Fruit fly (Drosophila melanogaster) whole organism, embryonic: ENCODE measurements around the gene Twdlalpha.
A peak's percentile ranks its signal among the peaks of the same experiment; 100 is the strongest.

Source experiments
- BEAF-32 ChIP-seq: fragments of 200-800 bp; sonication (Bioruptor generic); optimal IDR thresholded peaks from 3 replicates; lab custom pipeline; 2017; ENCODE audit warnings: missing biosample characterization, missing genetic modification characterization, mild to moderate bottlenecking, moderate library complexity, missing genetic modification reagents
- Bdp1 ChIP-seq: fragments of 200-800 bp; sonication (Bioruptor generic); optimal IDR thresholded peaks from 3 replicates; lab custom pipeline; 2016; ENCODE audit warnings: missing biosample characterization, missing genetic modification characterization
- CG10147 ChIP-seq: fragments of 200-800 bp; sonication (Bioruptor generic); optimal IDR thresholded peaks from 2 replicates; lab custom pipeline; 2019; ENCODE audit warnings: missing biosample characterization, mild to moderate bottlenecking, missing genetic modification characterization, moderate library complexity
- CG10654 ChIP-seq: fragments of 200-800 bp; sonication (Bioruptor generic); optimal IDR thresholded peaks from 2 replicates; lab custom pipeline; 2016; ENCODE audit warnings: missing biosample characterization, missing genetic modification characterization
- CG11398 ChIP-seq: fragments of 200-800 bp; sonication (Bioruptor generic); optimal IDR thresholded peaks from 2 replicates; lab custom pipeline; 2016; ENCODE audit warnings: missing biosample characterization, missing genetic modification characterization
- CG12299 ChIP-seq: fragments of 200-800 bp; sonication (Bioruptor generic); optimal IDR thresholded peaks from 2 replicates; lab custom pipeline; 2018; ENCODE audit warnings: missing biosample characterization, mild to moderate bottlenecking, missing genetic modification characterization
- CG12942 ChIP-seq: fragments of 200-800 bp; sonication (Bioruptor generic); optimal IDR thresholded peaks from 3 replicates; lab custom pipeline; 2016; ENCODE audit warnings: missing biosample characterization, missing genetic modification characterization
- CG15696 ChIP-seq: fragments of 200-800 bp; sonication (Bioruptor generic); optimal IDR thresholded peaks from 2 replicates; lab custom pipeline; 2019; ENCODE audit warnings: missing biosample characterization, mild to moderate bottlenecking, missing genetic modification characterization, moderate library complexity
- CG17361 ChIP-seq: fragments of 200-800 bp; sonication (Bioruptor generic); IDR thresholded peaks from 3 replicates; pipeline ENCODE4 v1.3.6; 2022; ENCODE audit warnings: missing biosample characterization, missing genetic modification characterization
- CG17912 ChIP-seq: fragments of 200-800 bp; sonication (Bioruptor generic); optimal IDR thresholded peaks from 2 replicates; lab custom pipeline; 2018; ENCODE audit warnings: missing biosample characterization, mild to moderate bottlenecking, missing genetic modification characterization
- CG1832 ChIP-seq: fragments of 200-800 bp; sonication (Bioruptor generic); optimal IDR thresholded peaks from 2 replicates; lab custom pipeline; 2017; ENCODE audit warnings: missing biosample characterization, mild to moderate bottlenecking, missing genetic modification characterization, inconsistent platforms
- CG18764 ChIP-seq: fragments of 200-800 bp; sonication (Bioruptor generic); optimal IDR thresholded peaks from 3 replicates; lab custom pipeline; 2016; ENCODE audit warnings: missing biosample characterization, missing genetic modification characterization
- CG31365 ChIP-seq: fragments of 200-800 bp; sonication (Bioruptor generic); optimal IDR thresholded peaks from 2 replicates; lab custom pipeline; 2018; ENCODE audit warnings: missing biosample characterization, mild to moderate bottlenecking, missing genetic modification characterization
- CG32532 ChIP-seq: fragments of 200-800 bp; sonication (Bioruptor generic); IDR thresholded peaks from 2 replicates; pipeline ENCODE4 v1.3.6; 2022; ENCODE audit warnings: missing biosample characterization, missing genetic modification characterization
- CG4282 ChIP-seq: fragments of 200-800 bp; sonication (Bioruptor generic); optimal IDR thresholded peaks from 2 replicates; lab custom pipeline; 2016; ENCODE audit warnings: missing biosample characterization, missing genetic modification characterization
- CG4707 ChIP-seq: fragments of 200-800 bp; sonication (Bioruptor generic); optimal IDR thresholded peaks from 2 replicates; lab custom pipeline; 2018; ENCODE audit warnings: missing biosample characterization, mild to moderate bottlenecking, missing genetic modification characterization, moderate library complexity
- CG6254 ChIP-seq: fragments of 200-800 bp; sonication (Bioruptor generic); optimal IDR thresholded peaks from 3 replicates; lab custom pipeline; 2017; ENCODE audit warnings: mild to moderate bottlenecking, missing biosample characterization, missing genetic modification reagents, missing genetic modification characterization
- CG8478 ChIP-seq: fragments of >200 bp; optimal IDR thresholded peaks from 2 replicates; lab custom pipeline; 2018
- CG8765 ChIP-seq: fragments of 200-800 bp; sonication (Bioruptor generic); IDR thresholded peaks from 2 replicates; pipeline ENCODE4 v1.3.6; 2022; ENCODE audit warnings: missing biosample characterization, missing genetic modification characterization
- CG9609 ChIP-seq: fragments of 200-800 bp; sonication (Bioruptor generic); optimal IDR thresholded peaks from 3 replicates; lab custom pipeline; 2016; ENCODE audit warnings: missing biosample characterization, missing genetic modification characterization
- Camta ChIP-seq: fragments of 200-800 bp; sonication (Bioruptor generic); optimal IDR thresholded peaks from 2 replicates; lab custom pipeline; 2016; ENCODE audit warnings: missing biosample characterization, missing genetic modification characterization
- Ets97D ChIP-seq: fragments of 200-800 bp; sonication (Bioruptor generic); optimal IDR thresholded peaks from 3 replicates; lab custom pipeline; 2016; ENCODE audit warnings: missing biosample characterization, missing genetic modification characterization
- H2.0 ChIP-seq: fragments of 200-800 bp; sonication (Bioruptor generic); IDR thresholded peaks from 2 replicates; pipeline ENCODE4 v1.3.6; 2022; ENCODE audit warnings: missing biosample characterization, missing genetic modification characterization
- MESR4 ChIP-seq: fragments of 200-800 bp; sonication (Bioruptor generic); optimal IDR thresholded peaks from 2 replicates; lab custom pipeline; 2018; ENCODE audit warnings: missing biosample characterization, mild to moderate bottlenecking, missing genetic modification characterization, moderate library complexity
- Max ChIP-seq: fragments of 200-800 bp; sonication (Bioruptor generic); optimal IDR thresholded peaks from 2 replicates; lab custom pipeline; 2016; ENCODE audit warnings: missing biosample characterization, mild to moderate bottlenecking, missing genetic modification characterization
- Mes4 ChIP-seq: fragments of 200-800 bp; sonication (Bioruptor generic); optimal IDR thresholded peaks from 2 replicates; lab custom pipeline; 2016; ENCODE audit warnings: missing biosample characterization, missing genetic modification characterization
- ase ChIP-seq: fragments of 200-800 bp; sonication (Bioruptor generic); IDR thresholded peaks from 3 replicates; pipeline ENCODE4 v1.3.6; 2022; ENCODE audit warnings: missing biosample characterization, missing genetic modification characterization
- bowl ChIP-seq: fragments of 200-800 bp; sonication (Bioruptor generic); IDR thresholded peaks from 2 replicates; pipeline ENCODE4 v1.3.6; 2022; ENCODE audit warnings: missing biosample characterization, missing genetic modification characterization
- cas ChIP-seq: fragments of 200-800 bp; sonication (Bioruptor generic); IDR thresholded peaks from 2 replicates; pipeline ENCODE4 v1.3.6; 2022; ENCODE audit warnings: missing biosample characterization, missing genetic modification characterization
- crc ChIP-seq: fragments of 200-800 bp; sonication (Bioruptor generic); optimal IDR thresholded peaks from 2 replicates; lab custom pipeline; 2016; ENCODE audit warnings: missing biosample characterization, missing genetic modification characterization
- dmrt99B ChIP-seq: fragments of 200-800 bp; sonication (Bioruptor generic); optimal IDR thresholded peaks from 2 replicates; lab custom pipeline; 2018; ENCODE audit warnings: missing biosample characterization, mild to moderate bottlenecking, missing genetic modification characterization, moderate library complexity
- fru ChIP-seq: fragments of >200 bp; optimal IDR thresholded peaks from 2 replicates; lab custom pipeline; 2017
- jigr1 ChIP-seq: fragments of 200-800 bp; sonication (Bioruptor generic); IDR thresholded peaks from 3 replicates; pipeline ENCODE4 v1.3.6; 2022; ENCODE audit warnings: missing biosample characterization, missing genetic modification characterization
- jing ChIP-seq: fragments of 200-800 bp; sonication (Bioruptor generic); optimal IDR thresholded peaks from 2 replicates; lab custom pipeline; 2018; ENCODE audit warnings: missing biosample characterization, mild to moderate bottlenecking, missing genetic modification characterization
- jumu ChIP-seq: fragments of 200-800 bp; sonication (Bioruptor generic); optimal IDR thresholded peaks from 3 replicates; lab custom pipeline; 2016; ENCODE audit warnings: missing biosample characterization, missing genetic modification characterization
- kni ChIP-seq: fragments of 200-800 bp; sonication (Bioruptor generic); optimal IDR thresholded peaks from 3 replicates; lab custom pipeline; 2017; ENCODE audit warnings: mild to moderate bottlenecking, missing biosample characterization, missing genetic modification reagents, missing genetic modification characterization
- nerfin-2 ChIP-seq: fragments of 200-800 bp; sonication (Bioruptor generic); IDR thresholded peaks from 2 replicates; pipeline ENCODE4 v1.3.6; 2022; ENCODE audit warnings: missing biosample characterization, missing genetic modification characterization; ENCODE audit not compliant: partially characterized antibody
- nom ChIP-seq: fragments of 200-800 bp; sonication (Bioruptor generic); optimal IDR thresholded peaks from 2 replicates; lab custom pipeline; 2017; ENCODE audit warnings: missing biosample characterization, missing genetic modification characterization, mild to moderate bottlenecking, moderate library complexity, missing genetic modification reagents
- phol ChIP-seq: fragments of 200-800 bp; sonication (Bioruptor generic); optimal IDR thresholded peaks from 3 replicates; lab custom pipeline; 2018; ENCODE audit warnings: missing biosample characterization, mild to moderate bottlenecking, missing genetic modification characterization, moderate library complexity
- prd ChIP-seq, 3 experiments: fragments of >200 bp in 2 of 3; fragments of 200-800 bp in 1 of 3; sonication (Bioruptor generic) in 1 of 3; optimal IDR thresholded peaks in 2 of 3; IDR thresholded peaks in 1 of 3; 2 replicates in 2 of 3; 3 replicates in 1 of 3; pipeline versions ENCODE4 v1.3.6 to Lab custom; 2017 to 2022; ENCODE audit warnings: missing biosample characterization in 1 of 3, missing genetic modification characterization in 1 of 3
- run ChIP-seq: fragments of 200-800 bp; sonication (Bioruptor generic); optimal IDR thresholded peaks from 3 replicates; lab custom pipeline; 2018; ENCODE audit warnings: missing biosample characterization, mild to moderate bottlenecking, missing genetic modification characterization
- schlank ChIP-seq: fragments of 200-800 bp; sonication (Bioruptor generic); optimal IDR thresholded peaks from 2 replicates; lab custom pipeline; 2018; ENCODE audit warnings: missing biosample characterization, mild to moderate bottlenecking, missing genetic modification characterization
- shn ChIP-seq: fragments of 200-800 bp; sonication (Bioruptor generic); optimal IDR thresholded peaks from 3 replicates; lab custom pipeline; 2016; ENCODE audit warnings: missing biosample characterization, missing genetic modification characterization
- so ChIP-seq: fragments of 200-800 bp; sonication (Bioruptor generic); IDR thresholded peaks from 3 replicates; pipeline ENCODE4 v1.3.6; 2022; ENCODE audit warnings: missing biosample characterization, missing genetic modification characterization
- sqz ChIP-seq: fragments of 200-800 bp; sonication (Bioruptor generic); optimal IDR thresholded peaks from 3 replicates; lab custom pipeline; 2018; ENCODE audit warnings: missing biosample characterization, mild to moderate bottlenecking, missing genetic modification characterization
- sr ChIP-seq: fragments of 200-800 bp; sonication (Bioruptor generic); IDR thresholded peaks from 3 replicates; pipeline ENCODE4 v1.3.6; 2022; ENCODE audit warnings: missing biosample characterization, missing genetic modification characterization
- stwl ChIP-seq: fragments of 200-800 bp; sonication (Bioruptor generic); optimal IDR thresholded peaks from 3 replicates; lab custom pipeline; 2018; ENCODE audit warnings: missing biosample characterization, mild to moderate bottlenecking, missing genetic modification characterization, moderate library complexity
- wor ChIP-seq: fragments of 200-800 bp; sonication (Bioruptor generic); IDR thresholded peaks from 2 replicates; pipeline ENCODE4 v1.3.6; 2022; ENCODE audit warnings: missing biosample characterization, missing genetic modification characterization
- zf30C ChIP-seq: fragments of 200-800 bp; sonication (Bioruptor generic); optimal IDR thresholded peaks from 3 replicates; lab custom pipeline; 2018; ENCODE audit warnings: missing biosample characterization, mild to moderate bottlenecking, missing genetic modification characterization

Gene Twdlalpha

dm6 chrX:16723203-16724173 lies 19.2 kb upstream of the Twdlalpha start (continued):
- TF ChIP-seq CG11398 (GFP tag; lab: Kevin White, UChicago) (no peak), dmrt99B (peak; percentile 71), wor (peak; percentile 55), H2.0 (GFP tag; lab: Robert Waterston, UW) (peak; percentile 57), CG1832 (GFP tag; lab: Kevin White, UChicago) (no peak), Max (GFP tag; lab: Kevin White, UChicago) (peak; percentile 8), CG4707 (GFP tag; lab: Kevin White, UChicago) (peak; percentile 54), CG10654 (GFP tag; lab: Kevin White, UChicago) (peak; percentile 39), MESR4 (GFP tag; lab: Kevin White, UChicago) (no peak), CG12942 (GFP tag; lab: Kevin White, UChicago) (peak; percentile 27), stwl (tag; lab: Kevin White, UChicago) (no peak), CG31365 (tag; lab: Kevin White, UChicago) (no peak), Mes4 (peak; percentile 30), crc (GFP tag; lab: Kevin White, UChicago) (peak; percentile 46), CG4282 (GFP tag; lab: Kevin White, UChicago) (no peak), so (peak; percentile 68; the same call in 2 of the 3 replicates), bowl (GFP tag; lab: Robert Waterston, UW) (no peak), kni (GFP tag; lab: Kevin White, UChicago) (no peak), zf30C (no peak), CG10147 (peak; percentile 43), schlank (peak; percentile 64), phol (tag; lab: Kevin White, UChicago) (peak; percentile 62), nerfin-2 (GFP tag; lab: Robert Waterston, UW) (no peak), CG17361 (peak; percentile 76; the same call in 2 of the 3 replicates), CG12299 (tag; lab: Kevin White, UChicago) (peak; percentile 73), sr (GFP tag; lab: Robert Waterston, UW) (peak; percentile 39; the same call in 1 of the 3 replicates), nom (GFP tag; lab: Kevin White, UChicago) (peak; percentile 90), shn (GFP tag; lab: Kevin White, UChicago) (peak; percentile 25), jumu (GFP tag; lab: Kevin White, UChicago) (no peak), Ets97D (GFP tag; lab: Kevin White, UChicago) (no peak), CG6254 (GFP tag; lab: Kevin White, UChicago) (no peak), CG32532 (GFP tag; lab: Robert Waterston, UW) (peak; percentile 80), BEAF-32 (no peak), CG8765 (GFP tag; lab: Robert Waterston, UW) (no peak), CG8478 (no peak), Bdp1 (peak; percentile 19), sqz (GFP tag; lab: Kevin White, UChicago) (no peak), cas (GFP tag; lab: Robert Waterston, UW) (no peak), jigr1 (GFP tag; lab: Robert Waterston, UW) (no peak), CG15696 (tag; lab: Kevin White, UChicago) (no peak), Camta (peak; percentile 68), CG18764 (GFP tag; lab: Kevin White, UChicago) (peak; percentile 10), prd (optimal IDR thresholded peaks at IDR 0.05; lab: Kevin White, UChicago) (no peak), prd (GFP tag; IDR thresholded peaks at IDR 0.05; lab: Robert Waterston, UW) (no peak; the same call in none of the 3 replicates), CG9609 (GFP tag; lab: Kevin White, UChicago) (peak; percentile 18), fru (lab: Kevin White, UChicago) (no peak), ase (GFP tag; lab: Robert Waterston, UW) (peak; percentile 55; the same call in 2 of the 3 replicates), run (tag; lab: Kevin White, UChicago) (peak; percentile 80), jing (GFP tag; lab: Kevin White, UChicago) (peak; percentile 39), CG17912 (no peak)
